Worm (Caenorhabditis elegans) whole organism, L2 larva: ENCODE results near the gene atf-2.
A peak's percentile ranks its signal among the peaks of the same experiment; 100 is the strongest.

ENCODE experiments used
- C34F6.9 ChIP-seq: fragments of 150-350 bp; optimal IDR thresholded peaks from 2 replicates; lab custom pipeline; 2014; ENCODE audit warnings: missing biosample characterization, missing genetic modification characterization
- F13H6.1 ChIP-seq: sonication (generic microtip); optimal IDR thresholded peaks from 2 replicates; lab custom pipeline; 2016; ENCODE audit warnings: missing genetic modification characterization, missing compliant biosample characterization
- R02D3.7 ChIP-seq: fragments of 150-350 bp; optimal IDR thresholded peaks from 2 replicates; lab custom pipeline; 2014; ENCODE audit warnings: missing biosample characterization, missing genetic modification characterization
- Y55F3AM.14 ChIP-seq: fragments of 200-800 bp; sonication (Bioruptor generic); optimal IDR thresholded peaks from 2 replicates; lab custom pipeline; 2018; ENCODE audit warnings: mild to moderate bottlenecking, missing genetic modification characterization, missing compliant biosample characterization
- ZK546.5 ChIP-seq: sonication (generic microtip); optimal IDR thresholded peaks from 2 replicates; lab custom pipeline; 2017; ENCODE audit warnings: missing biosample characterization, missing genetic modification characterization
- alr-1 ChIP-seq: fragments of 150-350 bp; optimal IDR thresholded peaks from 2 replicates; lab custom pipeline; 2014; ENCODE audit warnings: missing biosample characterization, missing genetic modification characterization
- aly-2 ChIP-seq: fragments of 150-350 bp; optimal IDR thresholded peaks from 2 replicates; lab custom pipeline; 2014; ENCODE audit warnings: missing biosample characterization, missing genetic modification characterization
- ama-1 ChIP-seq: fragments of 150-350 bp; optimal IDR thresholded peaks from 2 replicates; lab custom pipeline; 2018; ENCODE audit warnings: inconsistent platforms
- blmp-1 ChIP-seq: sonication (generic microtip); optimal IDR thresholded peaks from 2 replicates; lab custom pipeline; 2017; ENCODE audit warnings: missing genetic modification characterization, mild to moderate bottlenecking, missing compliant biosample characterization, antibody characterized with exemption, moderate library complexity; ENCODE audit not compliant: insufficient read depth
- ceh-16 ChIP-seq: fragments of 150-350 bp; optimal IDR thresholded peaks from 2 replicates; lab custom pipeline; 2014; ENCODE audit warnings: missing biosample characterization, missing genetic modification characterization
- ceh-82 ChIP-seq: fragments of 150-350 bp; optimal IDR thresholded peaks from 2 replicates; lab custom pipeline; 2014; ENCODE audit warnings: missing biosample characterization, missing genetic modification characterization
- crh-2 ChIP-seq: sonication (generic microtip); optimal IDR thresholded peaks from 2 replicates; lab custom pipeline; 2017; ENCODE audit warnings: missing biosample characterization, missing genetic modification characterization
- dmd-4 ChIP-seq: sonication (generic microtip); optimal IDR thresholded peaks from 2 replicates; lab custom pipeline; 2017; ENCODE audit warnings: missing biosample characterization, missing genetic modification characterization
- egl-27 ChIP-seq: sonication (generic microtip); optimal IDR thresholded peaks from 3 replicates; lab custom pipeline; 2017; ENCODE audit warnings: missing biosample characterization, missing genetic modification reagents, missing genetic modification characterization
- elt-1 ChIP-seq: fragments of 150-350 bp; optimal IDR thresholded peaks from 2 replicates; lab custom pipeline; 2014; ENCODE audit warnings: missing biosample characterization, missing genetic modification characterization
- elt-3 ChIP-seq: sonication (generic microtip); optimal IDR thresholded peaks from 2 replicates; lab custom pipeline; 2017; ENCODE audit warnings: missing biosample characterization, missing genetic modification characterization
- fos-1 ChIP-seq: fragments of 150-350 bp; optimal IDR thresholded peaks from 2 replicates; lab custom pipeline; 2014; ENCODE audit warnings: missing biosample characterization, missing genetic modification characterization
- gmeb-1 ChIP-seq: fragments of 150-350 bp; optimal IDR thresholded peaks from 2 replicates; lab custom pipeline; 2014; ENCODE audit warnings: missing biosample characterization, missing genetic modification characterization
- lin-11 ChIP-seq: fragments of 150-350 bp; sonication (generic microtip); optimal IDR thresholded peaks from 2 replicates; lab custom pipeline; 2014; ENCODE audit warnings: missing biosample characterization, missing genetic modification characterization, inconsistent platforms, mixed read lengths
- lin-13 ChIP-seq: fragments of 150-350 bp; optimal IDR thresholded peaks from 2 replicates; lab custom pipeline; 2014; ENCODE audit warnings: missing biosample characterization, missing genetic modification reagents, missing genetic modification characterization
- lin-39 ChIP-seq: fragments of 150-350 bp; optimal IDR thresholded peaks from 2 replicates; lab custom pipeline; 2014; ENCODE audit warnings: missing biosample characterization, missing genetic modification reagents, missing genetic modification characterization
- lsy-2 ChIP-seq, 2 experiments: fragments of 150-350 bp in 1 of 2; sonication (generic microtip) in 1 of 2; optimal IDR thresholded peaks; 2 replicates each; lab custom pipeline; 2014 to 2017; ENCODE audit warnings: missing biosample characterization in 2 of 2, missing genetic modification characterization in 2 of 2
- mab-5 ChIP-seq: fragments of 150-350 bp; optimal IDR thresholded peaks from 2 replicates; lab custom pipeline; 2014; ENCODE audit warnings: missing biosample characterization, missing genetic modification characterization
- mbf-1 ChIP-seq: sonication (generic microtip); optimal IDR thresholded peaks from 2 replicates; lab custom pipeline; 2017; ENCODE audit warnings: missing biosample characterization, missing genetic modification characterization
- mdl-1 ChIP-seq, 2 experiments: fragments of 150-350 bp in 1 of 2; sonication (generic microtip) in 1 of 2; optimal IDR thresholded peaks; 2 replicates each; lab custom pipeline; 2017; ENCODE audit warnings: missing biosample characterization in 2 of 2, missing genetic modification characterization in 2 of 2
- nhr-10 ChIP-seq: sonication (generic microtip); optimal IDR thresholded peaks from 2 replicates; lab custom pipeline; 2017; ENCODE audit warnings: missing biosample characterization, missing genetic modification characterization
- nhr-11 ChIP-seq: fragments of 150-350 bp; optimal IDR thresholded peaks from 2 replicates; lab custom pipeline; 2014; ENCODE audit warnings: missing biosample characterization, missing genetic modification characterization
- nhr-12 ChIP-seq: fragments of 150-350 bp; optimal IDR thresholded peaks from 2 replicates; lab custom pipeline; 2014; ENCODE audit warnings: missing biosample characterization, missing genetic modification characterization
- nhr-129 ChIP-seq: fragments of 150-350 bp; optimal IDR thresholded peaks from 2 replicates; lab custom pipeline; 2014; ENCODE audit warnings: missing biosample characterization, missing genetic modification characterization
- nhr-21 ChIP-seq: fragments of 150-350 bp; optimal IDR thresholded peaks from 2 replicates; lab custom pipeline; 2014; ENCODE audit warnings: missing biosample characterization, missing genetic modification characterization
- nhr-23 ChIP-seq: fragments of 150-350 bp; optimal IDR thresholded peaks from 2 replicates; lab custom pipeline; 2014; ENCODE audit warnings: missing biosample characterization, missing genetic modification reagents, missing genetic modification characterization
- nhr-237 ChIP-seq: fragments of 150-350 bp; optimal IDR thresholded peaks from 2 replicates; lab custom pipeline; 2014; ENCODE audit warnings: missing biosample characterization, missing genetic modification characterization
- nhr-25 ChIP-seq: fragments of 150-350 bp; sonication (generic microtip); optimal IDR thresholded peaks from 3 replicates; lab custom pipeline; 2014; ENCODE audit warnings: missing biosample characterization, missing genetic modification characterization
- nhr-6 ChIP-seq: fragments of 150-350 bp; optimal IDR thresholded peaks from 2 replicates; lab custom pipeline; 2014; ENCODE audit warnings: missing biosample characterization, missing genetic modification characterization
- nhr-77 ChIP-seq: fragments of 150-350 bp; optimal IDR thresholded peaks from 2 replicates; lab custom pipeline; 2014; ENCODE audit warnings: missing biosample characterization, missing genetic modification characterization
- peb-1 ChIP-seq: fragments of 150-350 bp; optimal IDR thresholded peaks from 2 replicates; lab custom pipeline; 2014; ENCODE audit warnings: missing biosample characterization, missing genetic modification characterization
- sem-4 ChIP-seq: fragments of 150-350 bp; optimal IDR thresholded peaks from 2 replicates; lab custom pipeline; 2014; ENCODE audit warnings: missing biosample characterization, missing genetic modification reagents, missing genetic modification characterization
- skn-1 ChIP-seq: sonication (generic microtip); optimal IDR thresholded peaks from 2 replicates; lab custom pipeline; 2017; ENCODE audit warnings: missing biosample characterization, missing genetic modification characterization
- sma-3 ChIP-seq: sonication (generic microtip); optimal IDR thresholded peaks from 2 replicates; lab custom pipeline; 2016; ENCODE audit warnings: missing genetic modification reagents, missing genetic modification characterization, missing compliant biosample characterization
- sma-9 ChIP-seq, 2 experiments: fragments of 150-350 bp in 1 of 2; sonication (generic microtip) in 1 of 2; optimal IDR thresholded peaks; 2 replicates each; lab custom pipeline; 2014 to 2016; ENCODE audit warnings: missing genetic modification characterization in 2 of 2, mild to moderate bottlenecking in 1 of 2, missing biosample characterization in 1 of 2, missing compliant biosample characterization in 1 of 2, missing genetic modification reagents in 1 of 2, moderate library complexity in 1 of 2
- snpc-4 ChIP-seq: fragments of 150-350 bp; optimal IDR thresholded peaks from 2 replicates; lab custom pipeline; 2014; ENCODE audit warnings: missing biosample characterization, missing genetic modification characterization
- unc-39 ChIP-seq: fragments of 150-350 bp; optimal IDR thresholded peaks from 2 replicates; lab custom pipeline; 2014; ENCODE audit warnings: missing biosample characterization, missing genetic modification characterization
- unc-55 ChIP-seq: fragments of 150-350 bp; sonication (generic microtip); optimal IDR thresholded peaks from 3 replicates; lab custom pipeline; 2014; ENCODE audit warnings: missing biosample characterization, missing genetic modification reagents, missing genetic modification characterization
- unc-62 ChIP-seq: fragments of 150-350 bp; optimal IDR thresholded peaks from 2 replicates; lab custom pipeline; 2014; ENCODE audit warnings: missing biosample characterization, missing genetic modification reagents, missing genetic modification characterization
- zag-1 ChIP-seq: fragments of 150-350 bp; optimal IDR thresholded peaks from 2 replicates; lab custom pipeline; 2014; ENCODE audit warnings: missing biosample characterization, missing genetic modification characterization
- ztf-1 ChIP-seq: fragments of 200-800 bp; sonication (Bioruptor generic); conservative IDR thresholded peaks from 2 replicates; pipeline ENCODE4 v1.3.6; 2022; ENCODE audit warnings: missing genetic modification characterization, missing compliant biosample characterization
- ztf-11 ChIP-seq: sonication (generic microtip); optimal IDR thresholded peaks from 2 replicates; lab custom pipeline; 2017; ENCODE audit warnings: missing biosample characterization, missing genetic modification characterization
- ztf-4 ChIP-seq: fragments of 150-350 bp; optimal IDR thresholded peaks from 2 replicates; lab custom pipeline; 2014; ENCODE audit warnings: missing biosample characterization, missing genetic modification characterization

The atf-2 gene

ce11 chrII:8765131-8765530, 13.3 kb downstream of the atf-2 start:
- TF ChIP-seq dmd-4 (tag; lab: Kevin White, UChicago): no peak
- TF ChIP-seq ama-1: no peak
- TF ChIP-seq ceh-82: no peak
- TF ChIP-seq egl-27 (tag; lab: Kevin White, UChicago): no peak
- TF ChIP-seq nhr-129: peak; percentile 2
- TF ChIP-seq lsy-2 (tag; optimal IDR thresholded peaks at IDR 0.05; lab: Kevin White, UChicago): no peak
- TF ChIP-seq zag-1 (tag; lab: Kevin White, UChicago): no peak
- no peak for TF ChIP-seq unc-55 (GFP tag; lab: Kevin White, UChicago)
- no peak for TF ChIP-seq Y55F3AM.14 (GFP tag; lab: Kevin White, UChicago)
- no peak for TF ChIP-seq nhr-77 (tag; lab: Kevin White, UChicago)
- TF ChIP-seq crh-2 (tag; lab: Kevin White, UChicago): no peak
- TF ChIP-seq nhr-21 (tag; lab: Kevin White, UChicago): peak; percentile 31
- no peak for TF ChIP-seq elt-1 (tag; lab: Kevin White, UChicago)
- TF ChIP-seq fos-1: peak; percentile 3
- no peak for TF ChIP-seq ztf-4 (tag; lab: Kevin White, UChicago)
- TF ChIP-seq R02D3.7 (tag; lab: Kevin White, UChicago): no peak
- TF ChIP-seq mab-5 (tag; lab: Kevin White, UChicago): no peak
- TF ChIP-seq mbf-1 (tag; lab: Kevin White, UChicago): no peak
- TF ChIP-seq mdl-1 (tag; optimal IDR thresholded peaks at IDR 0.05; lab: Kevin White, UChicago): peak; percentile 35 to 69
- no peak for TF ChIP-seq elt-3
- no peak for TF ChIP-seq alr-1 (tag; lab: Kevin White, UChicago)
- no peak for TF ChIP-seq nhr-10
- TF ChIP-seq lin-13 (GFP tag; lab: Kevin White, UChicago): no peak
- peak; percentile 70 for TF ChIP-seq nhr-25 (tag; lab: Kevin White, UChicago)
- TF ChIP-seq peb-1 (tag; lab: Kevin White, UChicago): no peak
- TF ChIP-seq nhr-11 (tag; lab: Kevin White, UChicago): no peak
- TF ChIP-seq sma-9 (GFP tag; optimal IDR thresholded peaks at IDR 0.05; lab: Kevin White, UChicago): peak; percentile 96
- no peak for TF ChIP-seq sma-9 (tag; optimal IDR thresholded peaks at IDR 0.05; lab: Kevin White, UChicago)
- TF ChIP-seq unc-62 (GFP tag; lab: Kevin White, UChicago): no peak
- no peak for TF ChIP-seq skn-1 (tag; lab: Kevin White, UChicago)
- TF ChIP-seq snpc-4 (tag; lab: Kevin White, UChicago): no peak
- TF ChIP-seq ztf-1 (GFP tag; lab: Robert Waterston, UW): no peak
- no peak for TF ChIP-seq F13H6.1 (tag; lab: Kevin White, UChicago)
- no peak for TF ChIP-seq nhr-23
- TF ChIP-seq C34F6.9 (tag; lab: Kevin White, UChicago): no peak
- no peak for TF ChIP-seq nhr-237
- no peak for TF ChIP-seq lin-39 (tag; lab: Kevin White, UChicago)
- TF ChIP-seq unc-39: no peak
- no peak for TF ChIP-seq sem-4
- TF ChIP-seq sma-3 (GFP tag; lab: Kevin White, UChicago): peak; percentile 90
- TF ChIP-seq gmeb-1: no peak
- TF ChIP-seq lin-11 (tag; lab: Kevin White, UChicago): no peak
- TF ChIP-seq aly-2 (tag; lab: Kevin White, UChicago): no peak
- TF ChIP-seq ztf-11 (tag; lab: Kevin White, UChicago): no peak
- TF ChIP-seq ceh-16 (tag; lab: Kevin White, UChicago): no peak
- TF ChIP-seq blmp-1: peak; percentile 42
- TF ChIP-seq nhr-12 (tag; lab: Kevin White, UChicago): no peak
- TF ChIP-seq nhr-6: no peak
- no peak for TF ChIP-seq ZK546.5
- TF ChIP-seq, all 48 proteins: peak for 8
